Worm (Caenorhabditis elegans) whole organism, young adult: ENCODE measurements around the gene F11G11.15.
"Not testable (repeated sequence)": the region's sequence is repeated elsewhere in the genome, so short reads cannot be mapped to it uniquely, and the experiment has no call there.

ENCODE experiments used
- B0261.1 ChIP-seq: sonication (generic microtip); optimal IDR thresholded peaks from 2 replicates; lab custom pipeline; 2016; ENCODE audit warnings: mild to moderate bottlenecking, missing genetic modification characterization, moderate library complexity, missing compliant biosample characterization
- C06A6.2 ChIP-seq: fragments of 200-800 bp; sonication (Bioruptor generic); conservative IDR thresholded peaks from 2 replicates; pipeline ENCODE4 v1.3.6; 2022; ENCODE audit warnings: missing genetic modification characterization, missing compliant biosample characterization
- C17E4.6 ChIP-seq: fragments of 200-800 bp; sonication (Bioruptor generic); IDR thresholded peaks from 2 replicates; pipeline ENCODE4 v1.3.6; 2022; ENCODE audit warnings: missing genetic modification reagents, missing genetic modification characterization, missing compliant biosample characterization
- F10E7.11 ChIP-seq: sonication (generic microtip); optimal IDR thresholded peaks from 2 replicates; lab custom pipeline; 2017; ENCODE audit warnings: mild to moderate bottlenecking, missing genetic modification characterization, moderate library complexity, missing compliant biosample characterization
- F23B12.7 ChIP-seq: sonication (generic microtip); optimal IDR thresholded peaks from 2 replicates; lab custom pipeline; 2017; ENCODE audit warnings: missing genetic modification characterization, mild to moderate bottlenecking, missing compliant biosample characterization, antibody characterized with exemption, moderate library complexity; ENCODE audit not compliant: insufficient read depth
- F49E8.2 ChIP-seq: sonication (generic microtip); optimal IDR thresholded peaks from 3 replicates; lab custom pipeline; 2017; ENCODE audit warnings: missing genetic modification characterization, mild to moderate bottlenecking, missing compliant biosample characterization, antibody characterized with exemption, moderate library complexity; ENCODE audit not compliant: insufficient read depth
- F52B5.7 ChIP-seq: sonication (generic microtip); optimal IDR thresholded peaks from 2 replicates; lab custom pipeline; 2016; ENCODE audit warnings: mild to moderate bottlenecking, missing genetic modification characterization, missing compliant biosample characterization
- F57A8.1 ChIP-seq: fragments of 200-800 bp; sonication (Bioruptor generic); optimal IDR thresholded peaks from 2 replicates; lab custom pipeline; 2018; ENCODE audit warnings: mild to moderate bottlenecking, missing genetic modification characterization, moderate library complexity, missing compliant biosample characterization
- K11D2.4 ChIP-seq: fragments of 200-800 bp; sonication (Bioruptor generic); IDR thresholded peaks from 2 replicates; pipeline ENCODE4 v1.3.6; 2022; ENCODE audit warnings: missing genetic modification reagents, missing genetic modification characterization, missing compliant biosample characterization
- K12H6.12 ChIP-seq: fragments of 200-800 bp; sonication (Bioruptor generic); optimal IDR thresholded peaks from 2 replicates; lab custom pipeline; 2018; ENCODE audit warnings: mild to moderate bottlenecking, missing genetic modification characterization, missing compliant biosample characterization
- T07F8.4 ChIP-seq: sonication (generic microtip); optimal IDR thresholded peaks from 2 replicates; lab custom pipeline; 2016; ENCODE audit warnings: mild to moderate bottlenecking, missing genetic modification characterization, moderate library complexity, missing compliant biosample characterization
- T26A5.8 ChIP-seq: sonication (generic microtip); optimal IDR thresholded peaks from 2 replicates; lab custom pipeline; 2016; ENCODE audit warnings: missing genetic modification characterization, missing compliant biosample characterization
- Y56A3A.18 ChIP-seq: fragments of 200-800 bp; sonication (Bioruptor generic); IDR thresholded peaks from 2 replicates; pipeline ENCODE4 v1.3.6; 2022; ENCODE audit warnings: missing genetic modification reagents, missing genetic modification characterization, missing compliant biosample characterization
- Y67H2A.10 ChIP-seq: fragments of 200-800 bp; sonication (Bioruptor generic); conservative IDR thresholded peaks from 2 replicates; pipeline ENCODE4 v1.3.6; 2022; ENCODE audit warnings: missing genetic modification reagents, missing genetic modification characterization, missing compliant biosample characterization
- Y95B8A.8 ChIP-seq: fragments of 200-800 bp; sonication (Bioruptor generic); IDR thresholded peaks from 2 replicates; pipeline ENCODE4 v1.3.6; 2022; ENCODE audit warnings: missing genetic modification reagents, missing genetic modification characterization, missing compliant biosample characterization
- aptf-3 ChIP-seq: fragments of 200-800 bp; sonication (Bioruptor generic); IDR thresholded peaks from 2 replicates; pipeline ENCODE4 v1.3.6; 2022; ENCODE audit warnings: missing genetic modification characterization, missing compliant biosample characterization
- attf-3 ChIP-seq: fragments of 200-800 bp; sonication (Bioruptor generic); conservative IDR thresholded peaks from 2 replicates; pipeline ENCODE4 v1.3.6; 2022; ENCODE audit warnings: missing genetic modification reagents, missing genetic modification characterization, missing compliant biosample characterization
- attf-5 ChIP-seq: fragments of 200-800 bp; sonication (Bioruptor generic); optimal IDR thresholded peaks from 2 replicates; lab custom pipeline; 2018; ENCODE audit warnings: mild to moderate bottlenecking, missing genetic modification characterization, missing compliant biosample characterization
- bed-1 ChIP-seq: fragments of 200-800 bp; sonication (Bioruptor generic); IDR thresholded peaks from 2 replicates; pipeline ENCODE4 v1.3.6; 2022; ENCODE audit warnings: missing genetic modification reagents, missing genetic modification characterization, missing compliant biosample characterization
- ceh-27 ChIP-seq: fragments of 200-800 bp; sonication (Bioruptor generic); optimal IDR thresholded peaks from 2 replicates; lab custom pipeline; 2018; ENCODE audit warnings: mild to moderate bottlenecking, missing genetic modification characterization, moderate library complexity, missing compliant biosample characterization
- dox-1 ChIP-seq: fragments of 200-800 bp; sonication (Bioruptor generic); IDR thresholded peaks from 2 replicates; pipeline ENCODE4 v1.3.6; 2022; ENCODE audit warnings: missing genetic modification reagents, missing genetic modification characterization, missing compliant biosample characterization
- dpff-1 ChIP-seq: sonication (generic microtip); optimal IDR thresholded peaks from 2 replicates; lab custom pipeline; 2017; ENCODE audit warnings: mild to moderate bottlenecking, missing genetic modification characterization, missing compliant biosample characterization
- dpl-1 ChIP-seq: fragments of 150-350 bp; optimal IDR thresholded peaks from 2 replicates; lab custom pipeline; 2014; ENCODE audit warnings: missing biosample characterization, missing genetic modification reagents, missing genetic modification characterization
- efl-1 ChIP-seq: fragments of 150-350 bp; optimal IDR thresholded peaks from 2 replicates; lab custom pipeline; 2014; ENCODE audit warnings: missing biosample characterization, missing genetic modification reagents, missing genetic modification characterization
- let-526 ChIP-seq: fragments of 200-800 bp; sonication (Bioruptor generic); IDR thresholded peaks from 2 replicates; pipeline ENCODE4 v1.3.6; 2022; ENCODE audit warnings: missing genetic modification reagents, missing genetic modification characterization, missing compliant biosample characterization
- lin-35 ChIP-seq, 3 experiments: fragments of 150-350 bp in 2 of 3; sonication (generic microtip) in 1 of 3; optimal IDR thresholded peaks; 2 replicates each; lab custom pipeline; 2014 to 2018; ENCODE audit warnings: missing biosample characterization in 3 of 3, missing genetic modification characterization in 3 of 3, missing genetic modification reagents in 3 of 3
- lin-54 ChIP-seq: fragments of 200-800 bp; sonication (Bioruptor generic); optimal IDR thresholded peaks from 2 replicates; lab custom pipeline; 2018; ENCODE audit warnings: mild to moderate bottlenecking, missing genetic modification characterization, missing compliant biosample characterization
- lir-1 ChIP-seq: fragments of 200-800 bp; sonication (Bioruptor generic); conservative IDR thresholded peaks from 2 replicates; pipeline ENCODE4 v1.3.6; 2022; ENCODE audit warnings: missing genetic modification reagents, missing genetic modification characterization, missing compliant biosample characterization
- lsl-1 ChIP-seq: fragments of 200-800 bp; sonication (Bioruptor generic); optimal IDR thresholded peaks from 2 replicates; lab custom pipeline; 2018; ENCODE audit warnings: mild to moderate bottlenecking, missing genetic modification characterization, moderate library complexity, missing compliant biosample characterization
- lsy-27 ChIP-seq: sonication (generic microtip); optimal IDR thresholded peaks from 2 replicates; lab custom pipeline; 2017; ENCODE audit warnings: missing genetic modification characterization, mild to moderate bottlenecking, missing compliant biosample characterization, antibody characterized with exemption, missing genotype, borderline replicate concordance; ENCODE audit not compliant: insufficient read depth
- madf-10 ChIP-seq: sonication (generic microtip); optimal IDR thresholded peaks from 2 replicates; lab custom pipeline; 2016; ENCODE audit warnings: mild to moderate bottlenecking, missing genetic modification characterization, missing compliant biosample characterization
- madf-8 ChIP-seq: fragments of 200-800 bp; sonication (Bioruptor generic); conservative IDR thresholded peaks from 2 replicates; pipeline ENCODE4 v1.3.6; 2022; ENCODE audit warnings: missing genetic modification reagents, missing genetic modification characterization, missing compliant biosample characterization
- mel-28 ChIP-seq: sonication (generic microtip); optimal IDR thresholded peaks from 2 replicates; lab custom pipeline; 2016; ENCODE audit warnings: borderline replicate concordance, mild to moderate bottlenecking, missing genetic modification characterization, missing compliant biosample characterization
- nhr-27 ChIP-seq: fragments of 200-800 bp; sonication (Bioruptor generic); optimal IDR thresholded peaks from 2 replicates; lab custom pipeline; 2018; ENCODE audit warnings: mild to moderate bottlenecking, missing genetic modification characterization, moderate library complexity, missing compliant biosample characterization
- nhr-80 ChIP-seq: sonication (generic microtip); optimal IDR thresholded peaks from 2 replicates; lab custom pipeline; 2016; ENCODE audit warnings: missing genetic modification characterization, missing compliant biosample characterization
- repo-1 ChIP-seq: sonication (generic microtip); optimal IDR thresholded peaks from 2 replicates; lab custom pipeline; 2017; ENCODE audit warnings: mild to moderate bottlenecking, missing genetic modification characterization, missing compliant biosample characterization
- tbx-9 ChIP-seq: sonication (generic microtip); optimal IDR thresholded peaks from 2 replicates; lab custom pipeline; 2016; ENCODE audit warnings: borderline replicate concordance, missing genetic modification characterization, inconsistent platforms, missing compliant biosample characterization
- tlf-1 ChIP-seq: fragments of 200-800 bp; sonication (Bioruptor generic); optimal IDR thresholded peaks from 2 replicates; lab custom pipeline; 2018; ENCODE audit warnings: mild to moderate bottlenecking, missing genetic modification characterization, missing compliant biosample characterization
- zfh-2 ChIP-seq: fragments of 200-800 bp; sonication (Bioruptor generic); conservative IDR thresholded peaks from 2 replicates; pipeline ENCODE4 v1.3.6; 2022; ENCODE audit warnings: missing genetic modification reagents, missing genetic modification characterization, missing compliant biosample characterization
- ztf-25 ChIP-seq: fragments of 200-800 bp; sonication (Bioruptor generic); IDR thresholded peaks from 2 replicates; pipeline ENCODE4 v1.3.6; 2022; ENCODE audit warnings: missing genetic modification reagents, missing genetic modification characterization, missing compliant biosample characterization
- ztf-26 ChIP-seq: sonication (generic microtip); optimal IDR thresholded peaks from 2 replicates; lab custom pipeline; 2017; ENCODE audit warnings: missing genetic modification characterization, missing compliant biosample characterization
- ztf-6 ChIP-seq: fragments of 200-800 bp; sonication (Bioruptor generic); IDR thresholded peaks from 2 replicates; pipeline ENCODE4 v1.3.6; 2022; ENCODE audit warnings: missing genetic modification reagents, missing genetic modification characterization, missing compliant biosample characterization

Gene F11G11.15

DNA sequence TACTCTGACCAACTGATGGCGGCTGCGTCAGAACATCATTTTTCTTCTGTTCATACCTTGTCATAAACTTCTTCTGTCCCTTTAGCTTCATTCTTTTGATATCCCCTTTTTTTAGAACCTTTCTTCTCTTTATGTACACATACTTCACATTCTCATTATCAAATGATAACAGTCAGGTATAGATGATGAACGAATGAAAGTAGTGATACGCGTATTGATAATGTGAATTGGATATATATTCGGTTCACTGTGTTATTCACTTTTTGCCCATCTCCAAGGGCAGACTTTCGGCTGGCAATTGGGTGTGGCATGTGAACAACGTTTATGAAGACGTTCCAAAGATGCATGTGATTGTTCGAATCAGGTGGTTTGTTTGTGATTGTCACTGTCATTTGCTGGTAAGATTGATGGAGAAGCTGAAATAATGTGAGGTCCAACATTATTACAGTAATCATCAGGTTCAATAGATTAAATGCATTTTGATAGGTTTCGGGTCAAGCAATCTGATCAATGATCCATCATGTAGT is at the start of gene F11G11.15:
Gene F11G11.15, plus strand, starts transcription at position 511 of the 527 bp plus-strand sequence.
- TF ChIP-seq dpff-1 (tag; lab: Kevin White, UChicago) (no peak), ztf-26 (tag; lab: Kevin White, UChicago) (peak; percentile 39)
- TF ChIP-seq, all 124 proteins: peak for 1

DNA sequence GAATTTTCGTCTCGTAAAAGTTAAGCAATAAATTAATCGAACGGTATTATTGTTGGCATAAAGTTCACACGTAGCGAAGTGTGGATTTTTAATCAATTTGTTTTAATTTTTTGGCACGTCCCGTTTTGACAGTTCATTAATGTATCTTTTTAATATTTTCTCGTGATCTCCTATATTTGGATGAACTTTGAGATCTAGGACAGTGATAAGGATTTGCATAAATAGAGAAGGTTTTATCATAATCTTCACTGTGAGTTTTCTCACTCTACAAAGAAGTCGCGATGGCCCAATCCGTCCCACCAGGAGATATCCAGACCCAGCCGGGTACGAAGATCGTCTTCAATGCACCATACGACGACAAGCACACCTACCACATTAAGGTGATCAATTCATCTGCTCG is 49.5 kb upstream of the F11G11.15 start, which contains the start of the genes C33F10.8 and msp-40:
Gene C33F10.8, minus strand, starts transcription at position 101 of the 400 bp plus-strand sequence.
Gene msp-40, plus strand, starts transcription at position 282 of the 400 bp plus-strand sequence.
- TF ChIP-seq nhr-27 (tag; lab: Kevin White, UChicago); dox-1 (GFP tag; lab: Robert Waterston, UW); bed-1 (GFP tag; lab: Robert Waterston, UW): not testable (repeated sequence)

DNA sequence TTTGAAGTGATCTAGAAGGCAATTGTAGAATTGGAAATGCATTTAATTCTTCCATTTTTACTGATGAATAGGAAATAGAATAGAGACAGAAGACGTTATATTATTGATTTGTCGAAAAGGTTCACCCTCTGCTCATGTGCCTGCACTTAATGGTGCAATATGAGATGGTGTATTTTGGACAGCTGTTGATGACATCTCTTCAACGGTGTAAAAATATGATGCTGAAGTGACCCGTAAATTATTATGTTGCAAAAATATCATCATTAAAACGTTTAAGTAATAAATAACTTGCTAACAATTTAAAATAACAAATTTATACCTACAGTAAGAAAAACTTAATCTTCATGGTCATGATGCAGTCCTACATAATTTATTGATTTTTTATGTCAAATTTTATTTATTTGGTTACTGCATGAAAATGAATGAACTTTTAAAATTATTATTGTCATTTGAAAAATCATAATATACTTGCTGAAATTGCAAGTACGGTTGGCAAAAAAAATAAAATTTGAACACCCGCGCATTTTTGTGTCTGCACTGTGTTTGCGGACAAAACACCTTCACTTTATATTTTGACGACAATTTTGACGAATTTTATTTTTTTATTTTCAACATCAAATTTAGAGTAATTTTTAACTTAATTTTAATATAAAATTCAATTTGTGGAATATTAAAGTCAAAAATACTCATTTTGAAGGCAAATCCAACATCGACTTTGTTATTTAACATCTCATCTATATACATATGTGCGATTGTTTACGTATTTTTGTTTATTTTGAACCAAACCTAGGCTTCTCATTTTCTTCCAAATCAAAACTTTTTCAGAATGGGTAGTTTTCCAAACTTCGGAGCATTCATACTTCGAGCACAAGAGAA is 46.7 kb upstream of the F11G11.15 start, which contains the start of the genes fbxb-88 and tbck-1:
Gene fbxb-88, minus strand, starts transcription at position 151 of the 876 bp plus-strand sequence.
Gene tbck-1, plus strand, starts transcription at position 826 of the 876 bp plus-strand sequence.
- TF ChIP-seq attf-3 (GFP tag; lab: Robert Waterston, UW) (no peak), lin-54 (GFP tag; lab: Kevin White, UChicago) (peak; percentile 96), aptf-3 (no peak), ztf-6 (GFP tag; lab: Robert Waterston, UW) (no peak), lir-1 (GFP tag; lab: Robert Waterston, UW) (no peak), lsl-1 (GFP tag; lab: Kevin White, UChicago) (no peak), F23B12.7 (tag; lab: Kevin White, UChicago) (no peak), nhr-80 (no peak), dpl-1 (peak; percentile 83), ceh-27 (no peak), C06A6.2 (GFP tag; lab: Robert Waterston, UW) (no peak), Y67H2A.10 (GFP tag; lab: Robert Waterston, UW) (no peak), lsy-27 (tag; lab: Kevin White, UChicago) (no peak), dpff-1 (tag; lab: Kevin White, UChicago) (no peak), B0261.1 (tag; lab: Kevin White, UChicago) (no peak), F52B5.7 (tag; lab: Kevin White, UChicago) (no peak), repo-1 (tag; lab: Kevin White, UChicago) (no peak), F10E7.11 (tag; lab: Kevin White, UChicago) (no peak), lin-35 (GFP tag; optimal IDR thresholded peaks at IDR 0.05; lab: Kevin White, UChicago) (peak; percentile 4 to 88 (median 33)), Y95B8A.8 (GFP tag; lab: Robert Waterston, UW) (no peak), ztf-26 (tag; lab: Kevin White, UChicago) (no peak), K11D2.4 (GFP tag; lab: Robert Waterston, UW) (no peak), C17E4.6 (GFP tag; lab: Robert Waterston, UW) (no peak), tlf-1 (GFP tag; lab: Kevin White, UChicago) (no peak), ztf-25 (GFP tag; lab: Robert Waterston, UW) (no peak), T26A5.8 (tag; lab: Kevin White, UChicago) (no peak), zfh-2 (GFP tag; lab: Robert Waterston, UW) (no peak), F57A8.1 (GFP tag; lab: Kevin White, UChicago) (no peak), madf-10 (tag; lab: Kevin White, UChicago) (no peak), F49E8.2 (tag; lab: Kevin White, UChicago) (no peak), T07F8.4 (tag; lab: Kevin White, UChicago) (no peak), efl-1 (peak; percentile 76), mel-28 (tag; lab: Kevin White, UChicago) (no peak), let-526 (GFP tag; lab: Robert Waterston, UW) (no peak), tbx-9 (tag; lab: Kevin White, UChicago) (no peak), Y56A3A.18 (GFP tag; lab: Robert Waterston, UW) (no peak), madf-8 (GFP tag; lab: Robert Waterston, UW) (no peak), K12H6.12 (tag; lab: Kevin White, UChicago) (no peak), attf-5 (peak; percentile 44)
